Fruit fly (Drosophila melanogaster) whole organism, embryonic: ENCODE data around the gene CCHa1.
A peak's percentile ranks its signal among the peaks of the same experiment; 100 is the strongest.

ENCODE experiments used
- BtbVII ChIP-seq: fragments of 200-800 bp; sonication (Bioruptor generic); optimal IDR thresholded peaks from 3 replicates; lab custom pipeline; 2017; ENCODE audit warnings: missing biosample characterization, mild to moderate bottlenecking, missing genetic modification characterization
- CG10147 ChIP-seq: fragments of 200-800 bp; sonication (Bioruptor generic); optimal IDR thresholded peaks from 2 replicates; lab custom pipeline; 2019; ENCODE audit warnings: missing biosample characterization, mild to moderate bottlenecking, missing genetic modification characterization, moderate library complexity
- CG10267 ChIP-seq: fragments of 200-800 bp; sonication (Bioruptor generic); optimal IDR thresholded peaks from 2 replicates; lab custom pipeline; 2018; ENCODE audit warnings: missing biosample characterization, mild to moderate bottlenecking, missing genetic modification characterization, moderate library complexity
- CG10565 ChIP-seq: fragments of 200-800 bp; sonication (Bioruptor generic); optimal IDR thresholded peaks from 3 replicates; lab custom pipeline; 2016; ENCODE audit warnings: missing biosample characterization, mild to moderate bottlenecking, missing genetic modification characterization
- CG12769 ChIP-seq: fragments of 200-800 bp; sonication (Bioruptor generic); optimal IDR thresholded peaks from 2 replicates; lab custom pipeline; 2019; ENCODE audit warnings: missing biosample characterization, mild to moderate bottlenecking, missing genetic modification characterization, moderate library complexity
- CG14441 ChIP-seq: fragments of 200-800 bp; sonication (Bioruptor generic); IDR thresholded peaks from 2 replicates; pipeline ENCODE4 v1.3.6; 2022; ENCODE audit warnings: missing biosample characterization, missing genetic modification characterization
- CG16813 ChIP-seq: fragments of 200-800 bp; sonication (Bioruptor generic); IDR thresholded peaks from 3 replicates; pipeline ENCODE4 v1.3.6; 2022; ENCODE audit warnings: missing biosample characterization, missing genetic modification characterization; ENCODE audit not compliant: partially characterized antibody
- CG17385 ChIP-seq: fragments of 200-800 bp; sonication (Bioruptor generic); optimal IDR thresholded peaks from 3 replicates; lab custom pipeline; 2018; ENCODE audit warnings: missing biosample characterization, mild to moderate bottlenecking, missing genetic modification characterization
- CG18011 ChIP-seq: fragments of 200-800 bp; sonication (Bioruptor generic); optimal IDR thresholded peaks from 2 replicates; lab custom pipeline; 2017; ENCODE audit warnings: missing biosample characterization, missing genetic modification characterization, mild to moderate bottlenecking, moderate library complexity, missing genotype
- CG18262 ChIP-seq: fragments of 200-800 bp; optimal IDR thresholded peaks from 3 replicates; lab custom pipeline; 2019; ENCODE audit warnings: missing biosample characterization, mild to moderate bottlenecking, missing genetic modification characterization, moderate library complexity
- CG3163 ChIP-seq: fragments of 200-800 bp; sonication (Bioruptor generic); optimal IDR thresholded peaks from 3 replicates; lab custom pipeline; 2016; ENCODE audit warnings: missing biosample characterization, missing genetic modification characterization
- CG33213 ChIP-seq: fragments of 200-800 bp; sonication (Bioruptor generic); optimal IDR thresholded peaks from 3 replicates; lab custom pipeline; 2016; ENCODE audit warnings: missing biosample characterization, missing genetic modification characterization
- CG3726 ChIP-seq: fragments of 200-800 bp; sonication (Bioruptor generic); IDR thresholded peaks from 3 replicates; pipeline ENCODE4, ENCODE4 v1.3.6; 2022; ENCODE audit warnings: missing biosample characterization, missing genetic modification characterization
- CG43689 ChIP-seq: fragments of 200-800 bp; sonication (Bioruptor generic); IDR thresholded peaks from 2 replicates; pipeline ENCODE4 v1.3.6; 2022; ENCODE audit warnings: missing biosample characterization, missing genetic modification characterization
- CG4820 ChIP-seq: fragments of 200-800 bp; sonication (Bioruptor generic); optimal IDR thresholded peaks from 3 replicates; lab custom pipeline; 2016; ENCODE audit warnings: missing biosample characterization, missing genetic modification characterization
- CG9932 ChIP-seq: fragments of 200-800 bp; sonication (Bioruptor generic); IDR thresholded peaks from 2 replicates; pipeline ENCODE4 v1.3.6; 2022; ENCODE audit warnings: missing biosample characterization, missing genetic modification characterization
- CTCF ChIP-seq: fragments of 200-800 bp; sonication (Bioruptor generic); optimal IDR thresholded peaks from 2 replicates; lab custom pipeline; 2017; ENCODE audit warnings: missing biosample characterization, mild to moderate bottlenecking, missing genetic modification characterization, moderate library complexity
- Dip2 ChIP-seq: fragments of 200-800 bp; sonication (Bioruptor generic); IDR thresholded peaks from 2 replicates; pipeline ENCODE4 v1.3.6; 2022; ENCODE audit warnings: missing biosample characterization, missing genetic modification characterization
- Dip3 ChIP-seq: fragments of 200-800 bp; sonication (Bioruptor generic); optimal IDR thresholded peaks from 3 replicates; lab custom pipeline; 2016; ENCODE audit warnings: missing biosample characterization, missing genetic modification characterization
- Eip74EF ChIP-seq, 2 experiments: fragments of 200-800 bp in 1 of 2; fragments of >200 bp in 1 of 2; sonication (Bioruptor generic) in 1 of 2; optimal IDR thresholded peaks; 2 replicates each; lab custom pipeline; 2017 to 2019; ENCODE audit warnings: missing biosample characterization in 2 of 2, missing genetic modification characterization in 2 of 2, mild to moderate bottlenecking in 1 of 2, moderate library complexity in 1 of 2
- Elba2 ChIP-seq: fragments of 200-800 bp; sonication (Bioruptor generic); optimal IDR thresholded peaks from 3 replicates; lab custom pipeline; 2016; ENCODE audit warnings: missing biosample characterization, missing genetic modification characterization
- Ets65A ChIP-seq: fragments of 200-800 bp; sonication (Bioruptor generic); peaks from one replicate; lab custom pipeline; 2016; ENCODE audit warnings: missing biosample characterization, missing genetic modification characterization
- Gug ChIP-seq: fragments of 200-800 bp; sonication (Bioruptor generic); IDR thresholded peaks from 4 replicates; pipeline ENCODE4 v1.3.6; 2022; ENCODE audit warnings: missing biosample characterization, missing genetic modification characterization
- HmgD ChIP-seq: fragments of 200-800 bp; sonication (Bioruptor generic); optimal IDR thresholded peaks from 3 replicates; lab custom pipeline; 2016; ENCODE audit warnings: missing biosample characterization, missing genetic modification characterization
- Mad ChIP-seq: fragments of 200-800 bp; sonication (Bioruptor generic); optimal IDR thresholded peaks from 2 replicates; lab custom pipeline; 2016; ENCODE audit warnings: missing biosample characterization, missing genetic modification characterization
- Med ChIP-seq: fragments of 200-800 bp; sonication (Bioruptor generic); peaks from one replicate; lab custom pipeline; 2016; ENCODE audit warnings: missing biosample characterization, missing genetic modification characterization, mild to moderate bottlenecking, inconsistent platforms, moderate library complexity
- NK7.1 ChIP-seq: fragments of 200-800 bp; sonication (Bioruptor generic); optimal IDR thresholded peaks from 3 replicates; lab custom pipeline; 2016; ENCODE audit warnings: missing biosample characterization, missing genetic modification characterization
- Oli ChIP-seq: fragments of 200-800 bp; sonication (Bioruptor generic); optimal IDR thresholded peaks from 2 replicates; lab custom pipeline; 2018; ENCODE audit warnings: missing biosample characterization, mild to moderate bottlenecking, missing genetic modification characterization, moderate library complexity
- Six4 ChIP-seq: fragments of 200-800 bp; sonication (Bioruptor generic); optimal IDR thresholded peaks from 2 replicates; lab custom pipeline; 2016; ENCODE audit warnings: missing biosample characterization, missing genetic modification characterization
- al ChIP-seq: fragments of 200-800 bp; sonication (Bioruptor generic); IDR thresholded peaks from 2 replicates; pipeline ENCODE4 v1.3.6; 2022; ENCODE audit warnings: missing biosample characterization, missing genetic modification characterization
- aop ChIP-seq: fragments of 200-800 bp; sonication (Bioruptor generic); IDR thresholded peaks from 2 replicates; pipeline ENCODE4 v1.3.6; 2022; ENCODE audit warnings: missing biosample characterization, missing genetic modification characterization
- cas ChIP-seq: fragments of 200-800 bp; sonication (Bioruptor generic); IDR thresholded peaks from 2 replicates; pipeline ENCODE4 v1.3.6; 2022; ENCODE audit warnings: missing biosample characterization, missing genetic modification characterization
- ci ChIP-seq: fragments of 200-800 bp; sonication (Bioruptor generic); IDR thresholded peaks from 3 replicates; pipeline ENCODE4 v1.3.6; 2022; ENCODE audit warnings: missing biosample characterization, missing genetic modification characterization
- eve ChIP-seq, 2 experiments: fragments of >200 bp; optimal IDR thresholded peaks; 2 replicates each; lab custom pipeline; 2017; ENCODE audit warnings: missing biosample characterization in 2 of 2, missing genetic modification characterization in 2 of 2
- ewg ChIP-seq: fragments of 200-800 bp; sonication (Bioruptor generic); optimal IDR thresholded peaks from 3 replicates; lab custom pipeline; 2017; ENCODE audit warnings: mild to moderate bottlenecking, missing biosample characterization, missing genetic modification reagents, missing genetic modification characterization
- gfzf ChIP-seq: fragments of 200-800 bp; sonication (Bioruptor generic); optimal IDR thresholded peaks from 2 replicates; lab custom pipeline; 2016; ENCODE audit warnings: missing biosample characterization, mild to moderate bottlenecking, missing genetic modification characterization, moderate library complexity
- grn ChIP-seq: fragments of 200-800 bp; sonication (Bioruptor generic); optimal IDR thresholded peaks from 3 replicates; lab custom pipeline; 2017; ENCODE audit warnings: missing biosample characterization, missing genetic modification characterization
- kah ChIP-seq: fragments of 200-800 bp; sonication (Bioruptor generic); optimal IDR thresholded peaks from 2 replicates; lab custom pipeline; 2018; ENCODE audit warnings: missing biosample characterization, mild to moderate bottlenecking, missing genetic modification characterization
- nau ChIP-seq: fragments of 200-800 bp; sonication (Bioruptor generic); optimal IDR thresholded peaks from 3 replicates; lab custom pipeline; 2017; ENCODE audit warnings: missing biosample characterization, mild to moderate bottlenecking, missing genetic modification characterization, missing genetic modification reagents
- prd ChIP-seq, 3 experiments: fragments of >200 bp in 2 of 3; fragments of 200-800 bp in 1 of 3; sonication (Bioruptor generic) in 1 of 3; optimal IDR thresholded peaks in 2 of 3; IDR thresholded peaks in 1 of 3; 2 replicates in 2 of 3; 3 replicates in 1 of 3; pipeline versions ENCODE4 v1.3.6 to Lab custom; 2017 to 2022; ENCODE audit warnings: missing biosample characterization in 1 of 3, missing genetic modification characterization in 1 of 3
- ranshi ChIP-seq: fragments of 200-800 bp; sonication (Bioruptor generic); IDR thresholded peaks from 2 replicates; pipeline ENCODE4 v1.3.6; 2022; ENCODE audit warnings: missing biosample characterization, missing genetic modification characterization
- ro ChIP-seq: fragments of 200-800 bp; sonication (Bioruptor generic); IDR thresholded peaks from 2 replicates; pipeline ENCODE4 v1.3.6; 2022; ENCODE audit warnings: missing biosample characterization, missing genetic modification characterization
- row ChIP-seq: fragments of 200-800 bp; sonication (Bioruptor generic); IDR thresholded peaks from 3 replicates; pipeline ENCODE4 v1.3.6; 2022; ENCODE audit warnings: missing biosample characterization, missing genetic modification characterization
- run ChIP-seq: fragments of 200-800 bp; sonication (Bioruptor generic); optimal IDR thresholded peaks from 3 replicates; lab custom pipeline; 2018; ENCODE audit warnings: missing biosample characterization, mild to moderate bottlenecking, missing genetic modification characterization
- sd ChIP-seq: fragments of 200-800 bp; sonication (Bioruptor generic); optimal IDR thresholded peaks from 3 replicates; lab custom pipeline; 2018; ENCODE audit warnings: missing biosample characterization, mild to moderate bottlenecking, missing genetic modification characterization, moderate library complexity
- tgo ChIP-seq: fragments of 200-800 bp; sonication (Bioruptor generic); IDR thresholded peaks from 3 replicates; pipeline ENCODE4 v1.3.6; 2022; ENCODE audit warnings: missing biosample characterization, missing genetic modification characterization
- tin ChIP-seq: fragments of 200-800 bp; sonication (Bioruptor generic); optimal IDR thresholded peaks from 3 replicates; lab custom pipeline; 2016; ENCODE audit warnings: missing biosample characterization, missing genetic modification characterization
- unpg ChIP-seq: fragments of 200-800 bp; sonication (Bioruptor generic); optimal IDR thresholded peaks from 3 replicates; lab custom pipeline; 2018; ENCODE audit warnings: missing biosample characterization, mild to moderate bottlenecking, missing genetic modification characterization, moderate library complexity
- zen ChIP-seq: fragments of 200-800 bp; sonication (Bioruptor generic); optimal IDR thresholded peaks from 3 replicates; lab custom pipeline; 2018; ENCODE audit warnings: missing biosample characterization, mild to moderate bottlenecking, missing genetic modification characterization, moderate library complexity
- zf30C ChIP-seq: fragments of 200-800 bp; sonication (Bioruptor generic); optimal IDR thresholded peaks from 3 replicates; lab custom pipeline; 2018; ENCODE audit warnings: missing biosample characterization, mild to moderate bottlenecking, missing genetic modification characterization

CCHa1 gene

DNA sequence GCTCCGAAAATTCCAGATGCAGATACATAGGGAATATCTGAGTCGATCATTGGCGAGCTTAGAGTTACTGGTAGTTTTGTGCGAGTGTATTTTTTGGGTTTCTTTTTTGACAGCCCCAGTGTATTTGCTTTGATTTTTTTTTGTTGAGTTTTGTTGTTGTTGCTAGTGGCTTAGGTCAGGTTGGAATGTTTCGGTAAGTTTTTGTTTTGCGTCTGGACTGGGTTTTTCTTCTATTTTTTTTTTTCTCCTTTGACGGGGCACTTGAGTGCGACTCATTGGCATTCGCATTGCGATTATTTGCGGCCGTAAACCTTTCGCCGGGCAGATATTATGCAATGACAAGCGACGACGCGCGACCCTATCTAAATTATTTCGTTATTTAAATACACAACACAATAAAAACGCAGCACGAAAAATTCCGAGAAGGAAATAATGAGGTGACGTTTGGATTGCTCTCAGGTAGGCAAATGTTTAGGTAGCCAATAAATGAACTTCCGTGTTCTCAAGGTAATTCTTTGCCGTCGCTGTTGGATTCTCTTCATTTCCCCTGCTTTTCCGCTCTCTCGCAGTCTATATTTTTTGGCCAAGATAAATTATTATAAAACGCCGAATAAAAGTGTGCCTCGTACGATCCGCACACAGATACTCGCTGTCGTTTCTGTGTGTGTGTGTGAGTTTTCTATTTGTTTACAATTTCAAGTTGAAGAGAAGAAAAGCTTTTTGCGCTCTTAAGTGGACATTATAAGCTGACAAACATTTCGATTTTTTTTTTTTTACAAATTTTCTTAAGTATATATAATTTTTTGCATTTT lies 32.3 kb downstream of the CCHa1 start (continued):
- TF ChIP-seq ewg, result no peak
- no peak for TF ChIP-seq NK7.1 (GFP tag; lab: Kevin White, UChicago)
- TF ChIP-seq tin (GFP tag; lab: Kevin White, UChicago), result no peak
- no peak for TF ChIP-seq Mad
- TF ChIP-seq CG10267 (tag; lab: Kevin White, UChicago), result no peak
- no peak for TF ChIP-seq CG12769 (tag; lab: Kevin White, UChicago)
- no peak for TF ChIP-seq aop (GFP tag; lab: Robert Waterston, UW)
- no peak for TF ChIP-seq nau (GFP tag; lab: Kevin White, UChicago)
- no peak for TF ChIP-seq Ets65A (GFP tag; lab: Kevin White, UChicago)
- no peak for TF ChIP-seq CG18011
- peak; percentile 27 for TF ChIP-seq zf30C
- no peak; the same call in 1 of the 2 replicates for TF ChIP-seq ranshi (GFP tag; lab: Robert Waterston, UW)
- no peak for TF ChIP-seq Elba2 (GFP tag; lab: Kevin White, UChicago)
- no peak for TF ChIP-seq CG43689 (GFP tag; lab: Robert Waterston, UW)
- TF ChIP-seq Eip74EF (GFP tag; optimal IDR thresholded peaks at IDR 0.05; lab: Kevin White, UChicago), result peak in 1 of 2 experiments; percentile 14
- TF ChIP-seq ci (GFP tag; lab: Robert Waterston, UW), result 0 out of 3 replicates have a peak, but pooled peaks have one; percentile 19
- TF ChIP-seq unpg (GFP tag; lab: Kevin White, UChicago), result no peak
- TF ChIP-seq al, result no peak
- TF ChIP-seq CG14441 (GFP tag; lab: Robert Waterston, UW), result no peak
- no peak for TF ChIP-seq tgo (GFP tag; lab: Robert Waterston, UW)
- peak; percentile 75 for TF ChIP-seq CG3163 (GFP tag; lab: Kevin White, UChicago)
- TF ChIP-seq CG18262, result no peak
- no peak for TF ChIP-seq CG33213
- no peak for TF ChIP-seq CTCF
- TF ChIP-seq gfzf (GFP tag; lab: Kevin White, UChicago), result no peak
- no peak for TF ChIP-seq CG3726
- TF ChIP-seq CG10565 (GFP tag; lab: Kevin White, UChicago), result no peak
- TF ChIP-seq BtbVII (GFP tag; lab: Kevin White, UChicago), result peak; percentile 38
- no peak for TF ChIP-seq ro (GFP tag; lab: Robert Waterston, UW)
- no peak for TF ChIP-seq CG17385 (GFP tag; lab: Kevin White, UChicago)
- no peak for TF ChIP-seq Oli (tag; lab: Kevin White, UChicago)
- TF ChIP-seq Med (GFP tag; lab: Kevin White, UChicago), result peak; percentile 49
- no peak for TF ChIP-seq Dip3
- TF ChIP-seq prd (optimal IDR thresholded peaks at IDR 0.05; lab: Kevin White, UChicago), result no peak
- TF ChIP-seq prd (GFP tag; IDR thresholded peaks at IDR 0.05; lab: Robert Waterston, UW), result no peak
- no peak for TF ChIP-seq CG10147 (GFP tag; lab: Kevin White, UChicago)
- TF ChIP-seq CG16813 (GFP tag; lab: Robert Waterston, UW), result no peak
- peak; percentile 75 for TF ChIP-seq sd
- no peak for TF ChIP-seq CG9932 (GFP tag; lab: Robert Waterston, UW)
- TF ChIP-seq grn (GFP tag; lab: Kevin White, UChicago), result no peak
- TF ChIP-seq row, result 0 out of 3 replicates have a peak, but pooled peaks have one; percentile 32
- TF ChIP-seq CG4820 (GFP tag; lab: Kevin White, UChicago), result no peak
- no peak for TF ChIP-seq Dip2 (GFP tag; lab: Robert Waterston, UW)
- peak; percentile 34 for TF ChIP-seq zen
- peak; percentile 6 for TF ChIP-seq kah
- no peak for TF ChIP-seq Gug
- TF ChIP-seq eve (GFP tag; optimal IDR thresholded peaks at IDR 0.05; lab: Kevin White, UChicago), result no peak
- TF ChIP-seq run (tag; lab: Kevin White, UChicago), result peak; percentile 0
- TF ChIP-seq Six4, result no peak
- TF ChIP-seq HmgD, result no peak
- no peak for TF ChIP-seq cas (GFP tag; lab: Robert Waterston, UW)
